In the genomic region with DNA sequence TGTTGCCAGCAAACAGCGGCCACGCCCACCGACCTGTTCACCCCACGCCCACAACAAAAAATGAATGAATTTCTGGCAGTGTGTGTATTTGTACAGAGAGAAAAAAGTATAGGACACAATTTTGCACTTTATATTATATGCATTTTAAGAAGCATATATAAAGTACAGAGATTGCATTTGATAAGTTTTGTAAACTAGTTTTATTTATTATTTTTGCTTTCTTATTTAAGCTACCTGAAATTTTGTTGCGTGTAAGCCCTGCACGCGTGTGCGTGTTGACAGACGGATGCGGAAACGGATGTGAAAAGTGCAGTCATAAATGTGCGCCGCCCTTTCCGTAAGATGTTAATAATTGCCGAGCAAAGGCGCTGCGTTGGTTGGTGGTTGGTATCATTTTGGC, we compare ENCODE assay signal across 5 fruit fly cellular contexts.
TF ChIP-seq lines count a peak whose summit lies in the region.

No protein-coding gene starts in this region.

- TF ChIP-seq CTCF in whole organism, embryonic (GFP tag; optimal IDR thresholded peaks at IDR 0.05; lab: Kevin White, UChicago) = no peak

TF ChIP-seq in whole organism, adult, 20 proteins besides CTCF, POLR2A, EP300 and RAD21:
- TF ChIP-seq bab1 (GFP tag; optimal IDR thresholded peaks at IDR 0.05; lab: Kevin White, UChicago) (no peak), CG33017 (tag; optimal IDR thresholded peaks at IDR 0.05; lab: Kevin White, UChicago) (no peak), pad (GFP tag; optimal IDR thresholded peaks at IDR 0.05; lab: Kevin White, UChicago) (no peak), Clk (GFP tag; optimal IDR thresholded peaks at IDR 0.05; lab: Kevin White, UChicago) (no peak), CG5204 (GFP tag; optimal IDR thresholded peaks at IDR 0.05; lab: Kevin White, UChicago) (no peak), tj (GFP tag; optimal IDR thresholded peaks at IDR 0.05; lab: Kevin White, UChicago) (no peak), CG7045 (GFP tag; optimal IDR thresholded peaks at IDR 0.05; lab: Kevin White, UChicago) (peak; percentile 17)

TF ChIP-seq in whole organism, embryonic, 481 proteins besides CTCF, POLR2A, EP300 and RAD21 (continues in another document):
- TF ChIP-seq sens-2 (GFP tag; IDR thresholded peaks at IDR 0.05; lab: Robert Waterston, UW) (no peak), CG34376 (GFP tag; optimal IDR thresholded peaks at IDR 0.05; lab: Kevin White, UChicago) (no peak), Bdp1 (GFP tag; optimal IDR thresholded peaks at IDR 0.05; lab: Kevin White, UChicago) (no peak), Dbx (GFP tag; IDR thresholded peaks at IDR 0.05; lab: Robert Waterston, UW) (no peak), CG8388 (GFP tag; optimal IDR thresholded peaks at IDR 0.05; lab: Kevin White, UChicago) (peak; percentile 4), bsh (GFP tag; optimal IDR thresholded peaks at IDR 0.05; lab: Kevin White, UChicago) (no peak), crc (GFP tag; optimal IDR thresholded peaks at IDR 0.05; lab: Kevin White, UChicago) (no peak), repo (GFP tag; optimal IDR thresholded peaks at IDR 0.05; lab: Kevin White, UChicago) (no peak), CG10654 (GFP tag; optimal IDR thresholded peaks at IDR 0.05; lab: Kevin White, UChicago) (no peak), phol (tag; optimal IDR thresholded peaks at IDR 0.05; lab: Kevin White, UChicago) (no peak), CG3281 (GFP tag; optimal IDR thresholded peaks at IDR 0.05; lab: Kevin White, UChicago) (peak; percentile 30), chn (GFP tag; optimal IDR thresholded peaks at IDR 0.05; lab: Kevin White, UChicago) (no peak), CG31441 (GFP tag; IDR thresholded peaks at IDR 0.05; lab: Robert Waterston, UW) (peak; percentile 36; the same call in 1 of the 2 replicates), CG1603 (tag; optimal IDR thresholded peaks at IDR 0.05; lab: Kevin White, UChicago) (no peak), CG4424 (GFP tag; optimal IDR thresholded peaks at IDR 0.05; lab: Kevin White, UChicago) (no peak), H15 (GFP tag; IDR thresholded peaks at IDR 0.05; lab: Robert Waterston, UW) (0 out of 3 replicates have a peak, but pooled peaks have one; percentile 30), CG16813 (GFP tag; IDR thresholded peaks at IDR 0.05; lab: Robert Waterston, UW; ENCODE audit: partially characterized antibody) (no peak), disco-r (GFP tag; optimal IDR thresholded peaks at IDR 0.05; lab: Kevin White, UChicago) (no peak), nerfin-1 (tag; optimal IDR thresholded peaks at IDR 0.05; lab: Kevin White, UChicago) (no peak)

TF ChIP-seq in whole organism, prepupa, 60 proteins besides CTCF, POLR2A, EP300 and RAD21 (continues in another document):
- no peak for TF ChIP-seq fd85E (GFP tag; optimal IDR thresholded peaks at IDR 0.05; lab: Kevin White, UChicago)
- TF ChIP-seq net (GFP tag; optimal IDR thresholded peaks at IDR 0.05; lab: Kevin White, UChicago) = no peak
- TF ChIP-seq achi (GFP tag; optimal IDR thresholded peaks at IDR 0.05; lab: Kevin White, UChicago) = peak; percentile 10
- peak; percentile 17 for TF ChIP-seq Eip75B (GFP tag; optimal IDR thresholded peaks at IDR 0.05; lab: Kevin White, UChicago)
- TF ChIP-seq CG4318 (GFP tag; optimal IDR thresholded peaks at IDR 0.05; lab: Kevin White, UChicago) = no peak
- no peak for TF ChIP-seq salr (GFP tag; optimal IDR thresholded peaks at IDR 0.05; lab: Kevin White, UChicago)
- no peak for TF ChIP-seq CG7368 (GFP tag; optimal IDR thresholded peaks at IDR 0.05; lab: Kevin White, UChicago)
- TF ChIP-seq eg (GFP tag; IDR thresholded peaks at IDR 0.05; lab: Robert Waterston, UW) = no peak
- TF ChIP-seq dsx (GFP tag; optimal IDR thresholded peaks at IDR 0.05; lab: Kevin White, UChicago; ENCODE audit: poor library complexity, severe bottlenecking) = no peak
- TF ChIP-seq CG11902 (GFP tag; optimal IDR thresholded peaks at IDR 0.05; lab: Kevin White, UChicago) = no peak
- no peak for TF ChIP-seq CG8632 (GFP tag; optimal IDR thresholded peaks at IDR 0.05; lab: Kevin White, UChicago)
- TF ChIP-seq fkh (GFP tag; optimal IDR thresholded peaks at IDR 0.05; lab: Kevin White, UChicago) = no peak
- peak; percentile 18 for TF ChIP-seq spab (GFP tag; optimal IDR thresholded peaks at IDR 0.05; lab: Kevin White, UChicago)
- no peak for TF ChIP-seq Sox102F (GFP tag; optimal IDR thresholded peaks at IDR 0.05; lab: Kevin White, UChicago)
- TF ChIP-seq lz (GFP tag; optimal IDR thresholded peaks at IDR 0.05; lab: Kevin White, UChicago) = no peak
- no peak for TF ChIP-seq CG34406 (GFP tag; optimal IDR thresholded peaks at IDR 0.05; lab: Kevin White, UChicago)
- TF ChIP-seq CG6276 (GFP tag; optimal IDR thresholded peaks at IDR 0.05; lab: Kevin White, UChicago) = no peak
- no peak for TF ChIP-seq vri (GFP tag; optimal IDR thresholded peaks at IDR 0.05; lab: Kevin White, UChicago)
- no peak for TF ChIP-seq Ets21C (GFP tag; optimal IDR thresholded peaks at IDR 0.05; lab: Kevin White, UChicago)
- no peak for TF ChIP-seq CG6792 (GFP tag; optimal IDR thresholded peaks at IDR 0.05; lab: Kevin White, UChicago)
- TF ChIP-seq CG11762 (GFP tag; optimal IDR thresholded peaks at IDR 0.05; lab: Kevin White, UChicago; ENCODE audit: insufficient read depth) = no peak
- TF ChIP-seq cyc (GFP tag; optimal IDR thresholded peaks at IDR 0.05; lab: Kevin White, UChicago) = peak; percentile 6

TF ChIP-seq in whole organism, pupa, 21 proteins besides CTCF, POLR2A, EP300 and RAD21:
- 0 out of 3 replicates have a peak, but pooled peaks have one; percentile 29 for TF ChIP-seq CG4496 (GFP tag; IDR thresholded peaks at IDR 0.05; lab: Robert Waterston, UW)
- no peak for TF ChIP-seq EcR (GFP tag; optimal IDR thresholded peaks at IDR 0.05; lab: Kevin White, UChicago)
- TF ChIP-seq CG15710 (tag; optimal IDR thresholded peaks at IDR 0.05; lab: Kevin White, UChicago) = peak; percentile 42
- TF ChIP-seq CG17806 (tag; optimal IDR thresholded peaks at IDR 0.05; lab: Kevin White, UChicago) = peak; percentile 30
- peak; percentile 12 for TF ChIP-seq CG14655 (GFP tag; optimal IDR thresholded peaks at IDR 0.05; lab: Kevin White, UChicago)
- TF ChIP-seq Snoo (tag; optimal IDR thresholded peaks at IDR 0.05; lab: Kevin White, UChicago) = no peak
- peak; percentile 56 for TF ChIP-seq CG8159 (tag; optimal IDR thresholded peaks at IDR 0.05; lab: Kevin White, UChicago)
- TF ChIP-seq CG13204 (GFP tag; optimal IDR thresholded peaks at IDR 0.05; lab: Kevin White, UChicago) = no peak

TF ChIP-seq in whole organism, wandering third instar larva, 38 proteins besides CTCF, POLR2A, EP300 and RAD21 (continues in another document):
- no peak for TF ChIP-seq dsf (GFP tag; optimal IDR thresholded peaks at IDR 0.05; lab: Kevin White, UChicago; ENCODE audit: borderline replicate concordance)
- no peak for TF ChIP-seq OdsH (GFP tag; optimal IDR thresholded peaks at IDR 0.05; lab: Kevin White, UChicago)
- no peak for TF ChIP-seq sage (GFP tag; optimal IDR thresholded peaks at IDR 0.05; lab: Kevin White, UChicago)
- no peak for TF ChIP-seq usp (GFP tag; optimal IDR thresholded peaks at IDR 0.05; lab: Kevin White, UChicago)
- TF ChIP-seq foxo (GFP tag; optimal IDR thresholded peaks at IDR 0.05; lab: Kevin White, UChicago) = peak in 1 of 2 experiments; percentile 12
- TF ChIP-seq Myc (optimal IDR thresholded peaks at IDR 0.05; lab: Kevin White, UChicago) = no peak
- TF ChIP-seq CrebA (GFP tag; optimal IDR thresholded peaks at IDR 0.05; lab: Kevin White, UChicago; ENCODE audit: borderline replicate concordance) = no peak
- no peak for TF ChIP-seq GATAd (GFP tag; optimal IDR thresholded peaks at IDR 0.05; lab: Kevin White, UChicago)
- TF ChIP-seq Jra (GFP tag; optimal IDR thresholded peaks at IDR 0.05; lab: Kevin White, UChicago) = no peak
- TF ChIP-seq h (GFP tag; optimal IDR thresholded peaks at IDR 0.05; lab: Kevin White, UChicago) = peak; percentile 8
- no peak for TF ChIP-seq Hr78 (GFP tag; optimal IDR thresholded peaks at IDR 0.05; lab: Kevin White, UChicago)
- TF ChIP-seq jim (GFP tag; optimal IDR thresholded peaks at IDR 0.05; lab: Kevin White, UChicago) = no peak
- no peak for TF ChIP-seq dl (GFP tag; optimal IDR thresholded peaks at IDR 0.05; lab: Kevin White, UChicago; ENCODE audit: insufficient read depth in 1 of 2, partially characterized antibody in 2 of 2)
- TF ChIP-seq lola (GFP tag; optimal IDR thresholded peaks at IDR 0.05; lab: Kevin White, UChicago) = no peak
- TF ChIP-seq Sp1 (GFP tag; optimal IDR thresholded peaks at IDR 0.05; lab: Kevin White, UChicago) = no peak
- no peak for TF ChIP-seq br (GFP tag; optimal IDR thresholded peaks at IDR 0.05; lab: Kevin White, UChicago)
- peak; percentile 13 for TF ChIP-seq ey (GFP tag; optimal IDR thresholded peaks at IDR 0.05; lab: Kevin White, UChicago)
- TF ChIP-seq psq (GFP tag; optimal IDR thresholded peaks at IDR 0.05; lab: Kevin White, UChicago) = no peak
- no peak for TF ChIP-seq woc (GFP tag; optimal IDR thresholded peaks at IDR 0.05; lab: Kevin White, UChicago)
- no peak for TF ChIP-seq Abd-B (GFP tag; optimal IDR thresholded peaks at IDR 0.05; lab: Kevin White, UChicago)
- no peak for TF ChIP-seq Rel (GFP tag; optimal IDR thresholded peaks at IDR 0.05; lab: Kevin White, UChicago)
- no peak for TF ChIP-seq Rel (tag; optimal IDR thresholded peaks at IDR 0.05; lab: Kevin White, UChicago)
- TF ChIP-seq Dif (GFP tag; optimal IDR thresholded peaks at IDR 0.05; lab: Kevin White, UChicago; ENCODE audit: partially characterized antibody) = no peak
- TF ChIP-seq Vsx2 (GFP tag; optimal IDR thresholded peaks at IDR 0.05; lab: Kevin White, UChicago; ENCODE audit: partially characterized antibody) = no peak
- peak; percentile 23 for TF ChIP-seq fru (GFP tag; optimal IDR thresholded peaks at IDR 0.05; lab: Kevin White, UChicago)
- no peak for TF ChIP-seq Mio (GFP tag; optimal IDR thresholded peaks at IDR 0.05; lab: Kevin White, UChicago)
- TF ChIP-seq pan (optimal IDR thresholded peaks at IDR 0.05; lab: Kevin White, UChicago) = no peak
- no peak for TF ChIP-seq N (GFP tag; optimal IDR thresholded peaks at IDR 0.05; lab: Kevin White, UChicago)
- TF ChIP-seq Hr83 (GFP tag; optimal IDR thresholded peaks at IDR 0.05; lab: Kevin White, UChicago; ENCODE audit: poor library complexity, severe bottlenecking) = no peak
- no peak for TF ChIP-seq Hnf4 (GFP tag; optimal IDR thresholded peaks at IDR 0.05; lab: Kevin White, UChicago)
- TF ChIP-seq rgr (GFP tag; optimal IDR thresholded peaks at IDR 0.05; lab: Kevin White, UChicago) = peak; percentile 15
- TF ChIP-seq CG9705 (GFP tag; optimal IDR thresholded peaks at IDR 0.05; lab: Kevin White, UChicago) = no peak
- no peak for TF ChIP-seq Dfd (GFP tag; optimal IDR thresholded peaks at IDR 0.05; lab: Kevin White, UChicago)
- no peak for TF ChIP-seq tai (GFP tag; optimal IDR thresholded peaks at IDR 0.05; lab: Kevin White, UChicago)
- no peak for TF ChIP-seq dmrt93B (GFP tag; optimal IDR thresholded peaks at IDR 0.05; lab: Kevin White, UChicago)
- no peak for TF ChIP-seq CG32264 (GFP tag; optimal IDR thresholded peaks at IDR 0.05; lab: Kevin White, UChicago)
- TF ChIP-seq HLH106 (tag; optimal IDR thresholded peaks at IDR 0.05; lab: Kevin White, UChicago) = peak; percentile 25
